Worm (Caenorhabditis elegans) whole organism, L4 larva: ENCODE data around the gene C27B7.9.

Experiments used
- R02D3.7 ChIP-seq: fragments of 150-350 bp; sonication (generic microtip); optimal IDR thresholded peaks from 3 replicates; lab custom pipeline; 2014; ENCODE audit warnings: missing biosample characterization, missing genetic modification characterization
- dmd-6 ChIP-seq: fragments of 200-800 bp; sonication (Bioruptor generic); IDR thresholded peaks from 2 replicates; pipeline ENCODE4 v1.3.6; 2022; ENCODE audit warnings: missing genetic modification reagents, missing genetic modification characterization, missing compliant biosample characterization
- dpl-1 ChIP-seq: fragments of 150-350 bp; optimal IDR thresholded peaks from 2 replicates; lab custom pipeline; 2014; ENCODE audit warnings: missing biosample characterization, missing genetic modification reagents, missing genetic modification characterization
- lin-1 ChIP-seq: fragments of 200-800 bp; sonication (Bioruptor generic); IDR thresholded peaks from 2 replicates; pipeline ENCODE4 v1.3.6; 2022; ENCODE audit warnings: missing genetic modification reagents, missing genetic modification characterization, missing compliant biosample characterization
- lin-29 ChIP-seq: fragments of 200-800 bp; sonication (Bioruptor generic); IDR thresholded peaks from 2 replicates; pipeline ENCODE4 v1.3.6; 2022; ENCODE audit warnings: missing genetic modification reagents, missing genetic modification characterization, missing compliant biosample characterization
- lir-3 ChIP-seq: sonication (generic microtip); optimal IDR thresholded peaks from 2 replicates; lab custom pipeline; 2016; ENCODE audit warnings: mild to moderate bottlenecking, missing genetic modification characterization, missing compliant biosample characterization
- madf-5 ChIP-seq, 2 experiments: fragments of 200-800 bp; sonication (Bioruptor generic); IDR thresholded peaks; 2 replicates each; pipeline ENCODE4 v1.3.6; 2022; ENCODE audit warnings: missing compliant biosample characterization in 2 of 2, missing genetic modification characterization in 2 of 2
- nhr-11 ChIP-seq: fragments of 150-350 bp; optimal IDR thresholded peaks from 2 replicates; lab custom pipeline; 2014; ENCODE audit warnings: missing biosample characterization, missing genetic modification characterization
- pqm-1 ChIP-seq: sonication (generic microtip); optimal IDR thresholded peaks from 2 replicates; lab custom pipeline; 2017; ENCODE audit warnings: missing biosample characterization, missing genetic modification characterization
- unc-39 ChIP-seq: sonication (generic microtip); optimal IDR thresholded peaks from 2 replicates; lab custom pipeline; 2017; ENCODE audit warnings: missing biosample characterization, missing genetic modification characterization

- TF ChIP-seq lin-29 (GFP tag; lab: Robert Waterston, UW) (no peak), R02D3.7 (tag; lab: Kevin White, UChicago) (no peak), lir-3 (tag; lab: Kevin White, UChicago) (no peak), pqm-1 (tag; lab: Kevin White, UChicago) (no peak), dpl-1 (GFP tag; lab: Kevin White, UChicago) (no peak), dmd-6 (no peak), madf-5 (GFP tag; IDR thresholded peaks at IDR 0.05; lab: Robert Waterston, UW) (no peak), lin-1 (GFP tag; lab: Robert Waterston, UW) (no peak), nhr-11 (tag; lab: Kevin White, UChicago) (no peak), unc-39 (tag; lab: Kevin White, UChicago) (no peak)
Observed at ce11 chrIV:8924126-8924525, 8.2 kb upstream of the C27B7.9 start.
